Fruit fly (Drosophila melanogaster) whole organism, embryonic: ENCODE data around the gene Dad1.

Experiments
- Aef1 ChIP-seq: fragments of 200-800 bp; sonication (Bioruptor generic); IDR thresholded peaks from 3 replicates; pipeline ENCODE4 v1.3.6; 2022; ENCODE audit warnings: missing biosample characterization, missing genetic modification characterization
- BEAF-32 ChIP-seq: fragments of 200-800 bp; sonication (Bioruptor generic); optimal IDR thresholded peaks from 3 replicates; lab custom pipeline; 2017; ENCODE audit warnings: missing biosample characterization, missing genetic modification characterization, mild to moderate bottlenecking, moderate library complexity, missing genetic modification reagents
- Bdp1 ChIP-seq: fragments of 200-800 bp; sonication (Bioruptor generic); optimal IDR thresholded peaks from 3 replicates; lab custom pipeline; 2016; ENCODE audit warnings: missing biosample characterization, missing genetic modification characterization
- Bteb2 ChIP-seq: fragments of 200-800 bp; sonication (Bioruptor generic); optimal IDR thresholded peaks from 2 replicates; lab custom pipeline; 2016; ENCODE audit warnings: missing biosample characterization, missing genetic modification characterization
- CG10267 ChIP-seq: fragments of 200-800 bp; sonication (Bioruptor generic); optimal IDR thresholded peaks from 2 replicates; lab custom pipeline; 2018; ENCODE audit warnings: missing biosample characterization, mild to moderate bottlenecking, missing genetic modification characterization, moderate library complexity
- CG10654 ChIP-seq: fragments of 200-800 bp; sonication (Bioruptor generic); optimal IDR thresholded peaks from 2 replicates; lab custom pipeline; 2016; ENCODE audit warnings: missing biosample characterization, missing genetic modification characterization
- CG12299 ChIP-seq: fragments of 200-800 bp; sonication (Bioruptor generic); optimal IDR thresholded peaks from 2 replicates; lab custom pipeline; 2018; ENCODE audit warnings: missing biosample characterization, mild to moderate bottlenecking, missing genetic modification characterization
- CG12769 ChIP-seq: fragments of 200-800 bp; sonication (Bioruptor generic); optimal IDR thresholded peaks from 2 replicates; lab custom pipeline; 2019; ENCODE audit warnings: missing biosample characterization, mild to moderate bottlenecking, missing genetic modification characterization, moderate library complexity
- CG14710 ChIP-seq: fragments of 200-800 bp; sonication (Bioruptor generic); optimal IDR thresholded peaks from 3 replicates; lab custom pipeline; 2019; ENCODE audit warnings: missing biosample characterization, mild to moderate bottlenecking, missing genetic modification characterization, moderate library complexity
- CG1603 ChIP-seq: fragments of 200-800 bp; sonication (Bioruptor generic); optimal IDR thresholded peaks from 2 replicates; lab custom pipeline; 2019; ENCODE audit warnings: missing biosample characterization, mild to moderate bottlenecking, missing genetic modification characterization, moderate library complexity
- CG16779 ChIP-seq: fragments of 200-800 bp; sonication (Bioruptor generic); IDR thresholded peaks from 2 replicates; pipeline ENCODE4 v1.3.6; 2022; ENCODE audit warnings: missing biosample characterization, missing genetic modification characterization
- CG17186 ChIP-seq: fragments of 200-800 bp; sonication (Bioruptor generic); optimal IDR thresholded peaks from 3 replicates; lab custom pipeline; 2017; ENCODE audit warnings: missing biosample characterization, missing genetic modification reagents, missing genetic modification characterization
- CG17568 ChIP-seq: fragments of 200-800 bp; sonication (Bioruptor generic); optimal IDR thresholded peaks from 2 replicates; lab custom pipeline; 2018; ENCODE audit warnings: missing biosample characterization, mild to moderate bottlenecking, missing genetic modification characterization, moderate library complexity
- CG18599 ChIP-seq: fragments of 200-800 bp; sonication (Bioruptor generic); optimal IDR thresholded peaks from 3 replicates; lab custom pipeline; 2017; ENCODE audit warnings: missing biosample characterization, missing genetic modification characterization, mild to moderate bottlenecking, moderate library complexity, missing genetic modification reagents
- CG2116 ChIP-seq: fragments of 200-800 bp; sonication (Bioruptor generic); optimal IDR thresholded peaks from 3 replicates; lab custom pipeline; 2018; ENCODE audit warnings: missing biosample characterization, mild to moderate bottlenecking, missing genetic modification characterization
- CG2875 ChIP-seq: fragments of 200-800 bp; sonication (Bioruptor generic); optimal IDR thresholded peaks from 2 replicates; lab custom pipeline; 2017; ENCODE audit warnings: missing biosample characterization, mild to moderate bottlenecking, missing genetic modification characterization, missing genetic modification reagents
- CG31441 ChIP-seq: fragments of 200-800 bp; sonication (Bioruptor generic); IDR thresholded peaks from 2 replicates; pipeline ENCODE4 v1.3.6; 2022; ENCODE audit warnings: missing biosample characterization, missing genetic modification characterization
- CG34376 ChIP-seq: fragments of 200-800 bp; sonication (Bioruptor generic); optimal IDR thresholded peaks from 2 replicates; lab custom pipeline; 2018; ENCODE audit warnings: missing biosample characterization, mild to moderate bottlenecking, missing genetic modification characterization
- CG5245 ChIP-seq: fragments of 200-800 bp; sonication (Bioruptor generic); optimal IDR thresholded peaks from 3 replicates; lab custom pipeline; 2016; ENCODE audit warnings: missing biosample characterization, missing genetic modification characterization
- CG6813 ChIP-seq: fragments of 200-800 bp; sonication (Bioruptor generic); optimal IDR thresholded peaks from 2 replicates; lab custom pipeline; 2017; ENCODE audit warnings: missing biosample characterization, missing genetic modification characterization, mild to moderate bottlenecking, moderate library complexity, missing genetic modification reagents
- CG7963 ChIP-seq: fragments of 200-800 bp; sonication (Bioruptor generic); IDR thresholded peaks from 3 replicates; pipeline ENCODE4 v1.3.6; 2022; ENCODE audit warnings: missing biosample characterization, missing genetic modification characterization; ENCODE audit not compliant: partially characterized antibody
- CG8290 ChIP-seq, 3 experiments: fragments of 200-800 bp; sonication (Bioruptor generic); optimal IDR thresholded peaks; 2 replicates each; lab custom pipeline; 2016 to 2019; ENCODE audit warnings: missing biosample characterization in 3 of 3, missing genetic modification characterization in 3 of 3, mild to moderate bottlenecking in 2 of 3, moderate library complexity in 1 of 3
- CG9727 ChIP-seq: fragments of 200-800 bp; sonication (Bioruptor generic); optimal IDR thresholded peaks from 3 replicates; lab custom pipeline; 2017; ENCODE audit warnings: missing biosample characterization, mild to moderate bottlenecking, missing genetic modification characterization
- D19B ChIP-seq: fragments of 200-800 bp; sonication (Bioruptor generic); optimal IDR thresholded peaks from 2 replicates; lab custom pipeline; 2017; ENCODE audit warnings: missing biosample characterization, mild to moderate bottlenecking, missing genetic modification characterization
- Doc3 ChIP-seq: fragments of 200-800 bp; sonication (Bioruptor generic); IDR thresholded peaks from 3 replicates; pipeline ENCODE4 v1.3.6; 2022; ENCODE audit warnings: missing biosample characterization, missing genetic modification characterization; ENCODE audit not compliant: partially characterized antibody
- HLHmδ ChIP-seq: fragments of 200-800 bp; sonication (Bioruptor generic); optimal IDR thresholded peaks from 2 replicates; lab custom pipeline; 2018; ENCODE audit warnings: missing biosample characterization, mild to moderate bottlenecking, missing genetic modification characterization, moderate library complexity
- Hmx ChIP-seq: fragments of 200-800 bp; sonication (Bioruptor generic); optimal IDR thresholded peaks from 2 replicates; lab custom pipeline; 2016; ENCODE audit warnings: missing biosample characterization, missing genetic modification characterization
- MESR4 ChIP-seq: fragments of 200-800 bp; sonication (Bioruptor generic); optimal IDR thresholded peaks from 2 replicates; lab custom pipeline; 2018; ENCODE audit warnings: missing biosample characterization, mild to moderate bottlenecking, missing genetic modification characterization, moderate library complexity
- NC2β ChIP-seq: fragments of 200-800 bp; sonication (Bioruptor generic); optimal IDR thresholded peaks from 2 replicates; lab custom pipeline; 2016; ENCODE audit warnings: missing biosample characterization, missing genetic modification characterization
- Tbp ChIP-seq: fragments of >200 bp; optimal IDR thresholded peaks from 2 replicates; lab custom pipeline; 2018; ENCODE audit warnings: missing biosample characterization, missing genetic modification characterization
- YL-1 ChIP-seq: fragments of 200-800 bp; sonication (Bioruptor generic); optimal IDR thresholded peaks from 3 replicates; lab custom pipeline; 2017; ENCODE audit warnings: missing biosample characterization, mild to moderate bottlenecking, missing genetic modification characterization
- abd-A ChIP-seq: fragments of 200-800 bp; sonication (Bioruptor generic); optimal IDR thresholded peaks from 3 replicates; lab custom pipeline; 2019; ENCODE audit warnings: missing biosample characterization, mild to moderate bottlenecking, missing genetic modification characterization, moderate library complexity
- bbx ChIP-seq: fragments of 200-800 bp; sonication (Bioruptor generic); IDR thresholded peaks from 2 replicates; pipeline ENCODE4 v1.3.6; 2022; ENCODE audit warnings: missing biosample characterization, missing genetic modification characterization; ENCODE audit not compliant: partially characterized antibody
- ci ChIP-seq: fragments of 200-800 bp; sonication (Bioruptor generic); IDR thresholded peaks from 3 replicates; pipeline ENCODE4 v1.3.6; 2022; ENCODE audit warnings: missing biosample characterization, missing genetic modification characterization
- cwo ChIP-seq: fragments of 200-800 bp; sonication (Bioruptor generic); optimal IDR thresholded peaks from 3 replicates; lab custom pipeline; 2017; ENCODE audit warnings: missing biosample characterization, missing genetic modification characterization, mild to moderate bottlenecking, moderate library complexity, missing genetic modification reagents
- dm ChIP-seq: fragments of 200-800 bp; sonication (Bioruptor generic); optimal IDR thresholded peaks from 3 replicates; lab custom pipeline; 2016; ENCODE audit warnings: missing biosample characterization, missing genetic modification characterization
- fd102C ChIP-seq: fragments of 200-800 bp; sonication (Bioruptor generic); optimal IDR thresholded peaks from 2 replicates; lab custom pipeline; 2018; ENCODE audit warnings: missing biosample characterization, mild to moderate bottlenecking, missing genetic modification characterization, moderate library complexity
- gem ChIP-seq: fragments of 200-800 bp; sonication (Bioruptor generic); optimal IDR thresholded peaks from 2 replicates; lab custom pipeline; 2019; ENCODE audit warnings: missing biosample characterization, mild to moderate bottlenecking, missing genetic modification characterization, moderate library complexity
- gsb ChIP-seq: fragments of 200-800 bp; sonication (Bioruptor generic); IDR thresholded peaks from 2 replicates; pipeline ENCODE4 v1.3.6; 2022; ENCODE audit warnings: missing biosample characterization, missing genetic modification characterization
- mld ChIP-seq: fragments of 200-800 bp; sonication (Bioruptor generic); IDR thresholded peaks from 3 replicates; pipeline ENCODE4 v1.3.6; 2022; ENCODE audit warnings: missing biosample characterization, missing genetic modification characterization; ENCODE audit not compliant: partially characterized antibody
- nmo ChIP-seq: fragments of 200-800 bp; sonication (Bioruptor generic); optimal IDR thresholded peaks from 2 replicates; lab custom pipeline; 2018; ENCODE audit warnings: missing biosample characterization, mild to moderate bottlenecking, missing genetic modification characterization, moderate library complexity
- peb ChIP-seq: fragments of 200-800 bp; sonication (Bioruptor generic); IDR thresholded peaks from 2 replicates; pipeline ENCODE4 v1.3.6; 2022; ENCODE audit warnings: missing biosample characterization, missing genetic modification characterization
- tgo ChIP-seq: fragments of 200-800 bp; sonication (Bioruptor generic); IDR thresholded peaks from 3 replicates; pipeline ENCODE4 v1.3.6; 2022; ENCODE audit warnings: missing biosample characterization, missing genetic modification characterization
- tio ChIP-seq: fragments of 200-800 bp; sonication (Bioruptor generic); optimal IDR thresholded peaks from 2 replicates; lab custom pipeline; 2017; ENCODE audit warnings: missing biosample characterization, missing genetic modification characterization, inconsistent platforms
- trem ChIP-seq: fragments of 200-800 bp; optimal IDR thresholded peaks from 3 replicates; lab custom pipeline; 2019; ENCODE audit warnings: missing biosample characterization, mild to moderate bottlenecking, missing genetic modification characterization, moderate library complexity
- zen ChIP-seq: fragments of 200-800 bp; sonication (Bioruptor generic); optimal IDR thresholded peaks from 3 replicates; lab custom pipeline; 2018; ENCODE audit warnings: missing biosample characterization, mild to moderate bottlenecking, missing genetic modification characterization, moderate library complexity

The Dad1 gene

dm6 chr2L:8364006-8364956 lies 19.7 kb downstream of the Dad1 start, which contains the start of the genes RpS13 and CSN8 (continued):
- TF ChIP-seq Aef1 (GFP tag; lab: Robert Waterston, UW) (no peak), D19B (GFP tag; lab: Kevin White, UChicago) (no peak), CG10654 (GFP tag; lab: Kevin White, UChicago) (no peak), CG17568 (GFP tag; lab: Kevin White, UChicago) (peak; percentile 33), gem (tag; lab: Kevin White, UChicago) (peak; percentile 29), CG5245 (no peak), CG16779 (GFP tag; lab: Robert Waterston, UW) (0 out of 2 replicates have a peak, but pooled peaks have one; percentile 31), Hmx (GFP tag; lab: Kevin White, UChicago) (no peak), tio (GFP tag; lab: Kevin White, UChicago) (no peak), MESR4 (GFP tag; lab: Kevin White, UChicago) (peak; percentile 97), dm (GFP tag; lab: Kevin White, UChicago) (peak; percentile 92), zen (tag; lab: Kevin White, UChicago) (peak; percentile 36), mld (GFP tag; lab: Robert Waterston, UW) (peak; percentile 75; the same call in 2 of the 3 replicates), NC2β (GFP tag; lab: Kevin White, UChicago) (peak; percentile 43), HLHmδ (GFP tag; lab: Kevin White, UChicago) (no peak), CG12769 (tag; lab: Kevin White, UChicago) (no peak), CG14710 (peak; percentile 75), CG2116 (GFP tag; lab: Kevin White, UChicago) (peak; percentile 98), CG2875 (GFP tag; lab: Kevin White, UChicago) (no peak), tgo (GFP tag; lab: Robert Waterston, UW) (no peak), ci (GFP tag; lab: Robert Waterston, UW) (0 out of 3 replicates have a peak, but pooled peaks have one; percentile 15), CG12299 (peak; percentile 56), trem (tag; lab: Kevin White, UChicago) (peak; percentile 87), CG18599 (GFP tag; lab: Kevin White, UChicago) (peak; percentile 20), gsb (GFP tag; lab: Robert Waterston, UW) (no peak), abd-A (tag; lab: Kevin White, UChicago) (peak; percentile 35), CG9727 (GFP tag; lab: Kevin White, UChicago) (peak; percentile 31), CG1603 (tag; lab: Kevin White, UChicago) (peak; percentile 62), Tbp (GFP tag; lab: Kevin White, UChicago) (no peak), Bteb2 (GFP tag; lab: Kevin White, UChicago) (no peak), YL-1 (GFP tag; lab: Kevin White, UChicago) (peak; percentile 92), CG34376 (GFP tag; lab: Kevin White, UChicago) (peak; percentile 68), peb (no peak), Bdp1 (GFP tag; lab: Kevin White, UChicago) (no peak), CG17186 (GFP tag; lab: Kevin White, UChicago) (peak; percentile 65), CG8290 (GFP tag; optimal IDR thresholded peaks at IDR 0.05; lab: Kevin White, UChicago) (no peak), CG8290 (tag; optimal IDR thresholded peaks at IDR 0.05; lab: Kevin White, UChicago) (peak in 1 of 2 experiments; percentile 36), cwo (GFP tag; lab: Kevin White, UChicago) (no peak), Doc3 (peak; percentile 93), CG31441 (GFP tag; lab: Robert Waterston, UW) (peak; percentile 54; the same call in 1 of the 2 replicates), nmo (peak; percentile 67), CG6813 (GFP tag; lab: Kevin White, UChicago) (no peak), CG7963 (GFP tag; lab: Robert Waterston, UW) (peak; percentile 85), CG10267 (tag; lab: Kevin White, UChicago) (peak; percentile 63), fd102C (GFP tag; lab: Kevin White, UChicago) (no peak), bbx (GFP tag; lab: Robert Waterston, UW) (peak; percentile 91), BEAF-32 (peak; percentile 96)
